Worm (Caenorhabditis elegans) whole organism, L2 larva: Measurements from ENCODE around the gene Y73B6A.3.
A peak's percentile ranks its signal among the peaks of the same experiment; 100 is the strongest.

ENCODE experiments used
- Y55F3AM.14 ChIP-seq: fragments of 200-800 bp; sonication (Bioruptor generic); optimal IDR thresholded peaks from 2 replicates; lab custom pipeline; 2018; ENCODE audit warnings: mild to moderate bottlenecking, missing genetic modification characterization, missing compliant biosample characterization
- ama-1 ChIP-seq: fragments of 150-350 bp; optimal IDR thresholded peaks from 2 replicates; lab custom pipeline; 2018; ENCODE audit warnings: inconsistent platforms
- elt-3 ChIP-seq: sonication (generic microtip); optimal IDR thresholded peaks from 2 replicates; lab custom pipeline; 2017; ENCODE audit warnings: missing biosample characterization, missing genetic modification characterization
- fos-1 ChIP-seq: fragments of 150-350 bp; optimal IDR thresholded peaks from 2 replicates; lab custom pipeline; 2014; ENCODE audit warnings: missing biosample characterization, missing genetic modification characterization
- lin-39 ChIP-seq: fragments of 150-350 bp; optimal IDR thresholded peaks from 2 replicates; lab custom pipeline; 2014; ENCODE audit warnings: missing biosample characterization, missing genetic modification reagents, missing genetic modification characterization
- lsy-2 ChIP-seq, 2 experiments: fragments of 150-350 bp in 1 of 2; sonication (generic microtip) in 1 of 2; optimal IDR thresholded peaks; 2 replicates each; lab custom pipeline; 2014 to 2017; ENCODE audit warnings: missing biosample characterization in 2 of 2, missing genetic modification characterization in 2 of 2
- mab-5 ChIP-seq: fragments of 150-350 bp; optimal IDR thresholded peaks from 2 replicates; lab custom pipeline; 2014; ENCODE audit warnings: missing biosample characterization, missing genetic modification characterization
- nhr-129 ChIP-seq: fragments of 150-350 bp; optimal IDR thresholded peaks from 2 replicates; lab custom pipeline; 2014; ENCODE audit warnings: missing biosample characterization, missing genetic modification characterization
- nhr-237 ChIP-seq: fragments of 150-350 bp; optimal IDR thresholded peaks from 2 replicates; lab custom pipeline; 2014; ENCODE audit warnings: missing biosample characterization, missing genetic modification characterization
- nhr-25 ChIP-seq: fragments of 150-350 bp; sonication (generic microtip); optimal IDR thresholded peaks from 3 replicates; lab custom pipeline; 2014; ENCODE audit warnings: missing biosample characterization, missing genetic modification characterization
- nhr-6 ChIP-seq: fragments of 150-350 bp; optimal IDR thresholded peaks from 2 replicates; lab custom pipeline; 2014; ENCODE audit warnings: missing biosample characterization, missing genetic modification characterization
- unc-39 ChIP-seq: fragments of 150-350 bp; optimal IDR thresholded peaks from 2 replicates; lab custom pipeline; 2014; ENCODE audit warnings: missing biosample characterization, missing genetic modification characterization
- unc-55 ChIP-seq: fragments of 150-350 bp; sonication (generic microtip); optimal IDR thresholded peaks from 3 replicates; lab custom pipeline; 2014; ENCODE audit warnings: missing biosample characterization, missing genetic modification reagents, missing genetic modification characterization

DNA sequence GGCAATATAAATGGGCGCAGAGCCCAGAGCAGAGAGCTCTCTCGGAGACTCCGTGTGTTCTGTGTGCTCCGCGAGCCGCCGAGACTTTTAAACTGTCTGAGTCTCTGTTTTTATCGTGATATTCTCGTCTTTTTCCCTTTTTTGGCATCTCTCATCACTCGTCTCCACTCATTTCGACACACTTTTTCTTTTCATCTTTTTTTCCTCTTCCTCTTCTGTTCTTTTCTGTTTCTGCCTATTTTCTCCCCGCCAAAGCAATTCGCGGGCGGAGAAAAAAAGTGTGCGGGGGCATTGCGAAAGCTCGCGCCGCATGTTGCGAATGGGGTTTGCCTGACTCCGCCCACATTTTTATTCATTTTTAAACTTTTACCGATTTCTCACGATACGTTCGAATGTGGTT lies 16.3 kb upstream of the Y73B6A.3 start:
- peak; percentile 59 for TF ChIP-seq Y55F3AM.14 (GFP tag; lab: Kevin White, UChicago)
- TF ChIP-seq nhr-6 (tag; lab: Kevin White, UChicago), result peak; percentile 49
- TF ChIP-seq unc-55 (GFP tag; lab: Kevin White, UChicago), result peak; percentile 93
- peak; percentile 77 for TF ChIP-seq fos-1 (tag; lab: Kevin White, UChicago)
- peak; percentile 56 for TF ChIP-seq nhr-237 (tag; lab: Kevin White, UChicago)
- TF ChIP-seq elt-3 (tag; lab: Kevin White, UChicago), result no peak
- TF ChIP-seq lin-39 (tag; lab: Kevin White, UChicago), result no peak
- no peak for TF ChIP-seq ama-1
- peak; percentile 83 for TF ChIP-seq nhr-25
- TF ChIP-seq mab-5 (tag; lab: Kevin White, UChicago), result peak; percentile 88
- peak; percentile 64 to 84 for TF ChIP-seq lsy-2 (tag; optimal IDR thresholded peaks at IDR 0.05; lab: Kevin White, UChicago)
- no peak for TF ChIP-seq unc-39 (tag; lab: Kevin White, UChicago)
- peak; percentile 82 for TF ChIP-seq nhr-129 (tag; lab: Kevin White, UChicago)
